Worm (Caenorhabditis elegans) whole organism, L3 larva: ENCODE data around the gene sgk-1.
A peak's percentile ranks its signal among the peaks of the same experiment; 100 is the strongest.

Experiments
- R02D3.7 ChIP-seq: fragments of 150-350 bp; optimal IDR thresholded peaks from 2 replicates; lab custom pipeline; 2014; ENCODE audit warnings: missing biosample characterization, missing genetic modification characterization
- aly-2 ChIP-seq: fragments of 150-350 bp; optimal IDR thresholded peaks from 2 replicates; lab custom pipeline; 2014; ENCODE audit warnings: missing biosample characterization, missing genetic modification characterization
- ama-1 ChIP-seq: fragments of 150-350 bp; optimal IDR thresholded peaks from 2 replicates; lab custom pipeline; 2018
- ceh-16 ChIP-seq: sonication (generic microtip); optimal IDR thresholded peaks from 2 replicates; lab custom pipeline; 2017; ENCODE audit warnings: missing biosample characterization, missing genetic modification characterization
- ceh-28 ChIP-seq: fragments of 150-350 bp; optimal IDR thresholded peaks from 2 replicates; lab custom pipeline; 2014; ENCODE audit warnings: missing biosample characterization, missing genetic modification reagents, missing genetic modification characterization
- ceh-82 ChIP-seq: fragments of 150-350 bp; optimal IDR thresholded peaks from 2 replicates; lab custom pipeline; 2014; ENCODE audit warnings: missing biosample characterization, missing genetic modification characterization
- ceh-9 ChIP-seq: sonication (generic microtip); optimal IDR thresholded peaks from 2 replicates; lab custom pipeline; 2018; ENCODE audit warnings: missing biosample characterization, missing genetic modification characterization
- egl-27 ChIP-seq: sonication (generic microtip); optimal IDR thresholded peaks from 4 replicates; lab custom pipeline; 2017; ENCODE audit warnings: missing biosample characterization, missing genetic modification reagents, missing genetic modification characterization
- egl-5 ChIP-seq: fragments of 150-350 bp; optimal IDR thresholded peaks from 2 replicates; lab custom pipeline; 2017; ENCODE audit warnings: missing biosample characterization, missing genetic modification reagents, missing genetic modification characterization, inconsistent platforms
- elt-1 ChIP-seq: fragments of 150-350 bp; optimal IDR thresholded peaks from 2 replicates; lab custom pipeline; 2014; ENCODE audit warnings: missing biosample characterization, missing genetic modification characterization
- elt-2 ChIP-seq: sonication (generic microtip); optimal IDR thresholded peaks from 2 replicates; lab custom pipeline; 2016; ENCODE audit warnings: missing genetic modification reagents, mild to moderate bottlenecking, missing genetic modification characterization, missing compliant biosample characterization
- elt-3 ChIP-seq, 3 experiments: fragments of 150-350 bp in 1 of 3; sonication (generic microtip) in 2 of 3; optimal IDR thresholded peaks; 2 replicates in 2 of 3; 4 replicates in 1 of 3; lab custom pipeline; 2014 to 2017; ENCODE audit warnings: missing biosample characterization in 3 of 3, missing genetic modification characterization in 3 of 3
- eor-1 ChIP-seq, 2 experiments: fragments of 150-350 bp; optimal IDR thresholded peaks; 2 replicates each; lab custom pipeline; 2014 to 2018; ENCODE audit warnings: missing biosample characterization in 2 of 2, missing genetic modification characterization in 2 of 2
- fkh-10 ChIP-seq: sonication (generic microtip); optimal IDR thresholded peaks from 2 replicates; lab custom pipeline; 2017; ENCODE audit warnings: missing biosample characterization, missing genetic modification reagents, missing genetic modification characterization
- fos-1 ChIP-seq: fragments of 150-350 bp; optimal IDR thresholded peaks from 2 replicates; lab custom pipeline; 2014; ENCODE audit warnings: missing biosample characterization, missing genetic modification characterization
- hmg-11 ChIP-seq: sonication (generic microtip); optimal IDR thresholded peaks from 2 replicates; lab custom pipeline; 2016; ENCODE audit warnings: missing genetic modification characterization, missing compliant biosample characterization
- jun-1 ChIP-seq: fragments of 150-350 bp; optimal IDR thresholded peaks from 2 replicates; lab custom pipeline; 2014; ENCODE audit warnings: missing biosample characterization, missing genetic modification reagents, missing genetic modification characterization
- lin-39 ChIP-seq: fragments of 150-350 bp; optimal IDR thresholded peaks from 2 replicates; lab custom pipeline; 2018; ENCODE audit warnings: missing biosample characterization, missing genetic modification reagents, missing genetic modification characterization
- lsy-12 ChIP-seq: sonication (generic microtip); optimal IDR thresholded peaks from 2 replicates; lab custom pipeline; 2016; ENCODE audit warnings: mild to moderate bottlenecking, missing genetic modification characterization, missing compliant biosample characterization
- mdl-1 ChIP-seq: fragments of 150-350 bp; optimal IDR thresholded peaks from 2 replicates; lab custom pipeline; 2014; ENCODE audit warnings: missing biosample characterization, missing genetic modification characterization
- mml-1 ChIP-seq: fragments of 150-350 bp; sonication (generic microtip); optimal IDR thresholded peaks from 3 replicates; lab custom pipeline; 2014; ENCODE audit warnings: missing biosample characterization, missing genetic modification characterization
- nfya-1 ChIP-seq: sonication (generic microtip); optimal IDR thresholded peaks from 2 replicates; lab custom pipeline; 2017; ENCODE audit warnings: missing genetic modification characterization, mild to moderate bottlenecking, missing compliant biosample characterization, antibody characterized with exemption, moderate library complexity; ENCODE audit not compliant: insufficient read depth
- nhr-11 ChIP-seq: fragments of 150-350 bp; optimal IDR thresholded peaks from 2 replicates; lab custom pipeline; 2014; ENCODE audit warnings: missing biosample characterization, missing genetic modification characterization
- nhr-12 ChIP-seq: fragments of 150-350 bp; optimal IDR thresholded peaks from 2 replicates; lab custom pipeline; 2014; ENCODE audit warnings: missing biosample characterization, missing genetic modification characterization
- nhr-23 ChIP-seq: fragments of 150-350 bp; optimal IDR thresholded peaks from 2 replicates; lab custom pipeline; 2014; ENCODE audit warnings: missing biosample characterization, missing genetic modification reagents, missing genetic modification characterization
- nhr-237 ChIP-seq: fragments of 150-350 bp; optimal IDR thresholded peaks from 2 replicates; lab custom pipeline; 2014; ENCODE audit warnings: missing biosample characterization, missing genetic modification characterization
- nhr-25 ChIP-seq: sonication (generic microtip); optimal IDR thresholded peaks from 2 replicates; lab custom pipeline; 2017; ENCODE audit warnings: missing biosample characterization, missing genetic modification characterization
- nhr-28 ChIP-seq: fragments of 150-350 bp; optimal IDR thresholded peaks from 2 replicates; lab custom pipeline; 2014; ENCODE audit warnings: missing biosample characterization, missing genetic modification characterization
- nhr-43 ChIP-seq: sonication (generic microtip); optimal IDR thresholded peaks from 2 replicates; lab custom pipeline; 2016; ENCODE audit warnings: mild to moderate bottlenecking, missing genetic modification characterization, missing compliant biosample characterization; ENCODE audit not compliant: poor library complexity, severe bottlenecking
- nhr-67 ChIP-seq: fragments of 150-350 bp; optimal IDR thresholded peaks from 2 replicates; lab custom pipeline; 2014; ENCODE audit warnings: missing biosample characterization, missing genetic modification characterization
- nhr-76 ChIP-seq: fragments of 150-350 bp; sonication (generic microtip); optimal IDR thresholded peaks from 5 replicates; lab custom pipeline; 2014; ENCODE audit warnings: missing biosample characterization, missing genetic modification characterization
- nhr-77 ChIP-seq: fragments of 150-350 bp; optimal IDR thresholded peaks from 2 replicates; lab custom pipeline; 2014; ENCODE audit warnings: missing biosample characterization, missing genetic modification characterization
- pha-4 ChIP-seq: fragments of 150-350 bp; optimal IDR thresholded peaks from 2 replicates; lab custom pipeline; 2014; ENCODE audit warnings: missing biosample characterization, missing genetic modification reagents, missing genetic modification characterization
- pqm-1 ChIP-seq: fragments of 150-350 bp; optimal IDR thresholded peaks from 2 replicates; lab custom pipeline; 2017; ENCODE audit warnings: missing biosample characterization, missing genetic modification characterization, inconsistent platforms
- sea-2 ChIP-seq: fragments of 150-350 bp; sonication (generic microtip); optimal IDR thresholded peaks from 4 replicates; lab custom pipeline; 2014; ENCODE audit warnings: missing biosample characterization, missing genetic modification reagents, missing genetic modification characterization
- skn-1 ChIP-seq: fragments of 150-350 bp; optimal IDR thresholded peaks from 2 replicates; lab custom pipeline; 2014; ENCODE audit warnings: missing biosample characterization, missing genetic modification characterization
- snpc-4 ChIP-seq: fragments of 150-350 bp; optimal IDR thresholded peaks from 2 replicates; lab custom pipeline; 2014; ENCODE audit warnings: missing biosample characterization, missing genetic modification characterization
- tbx-2 ChIP-seq: sonication (generic microtip); optimal IDR thresholded peaks from 2 replicates; lab custom pipeline; 2016; ENCODE audit warnings: mild to moderate bottlenecking, missing genetic modification characterization, missing compliant biosample characterization
- unc-39 ChIP-seq: sonication (generic microtip); optimal IDR thresholded peaks from 4 replicates; lab custom pipeline; 2017; ENCODE audit warnings: missing biosample characterization, missing genetic modification characterization
- unc-62 ChIP-seq: fragments of 150-350 bp; sonication (generic microtip); optimal IDR thresholded peaks from 4 replicates; lab custom pipeline; 2014; ENCODE audit warnings: missing biosample characterization, missing genetic modification reagents, missing genetic modification characterization
- ztf-11 ChIP-seq: fragments of 150-350 bp; optimal IDR thresholded peaks from 2 replicates; lab custom pipeline; 2014; ENCODE audit warnings: missing biosample characterization, missing genetic modification characterization

sgk-1 gene

DNA sequence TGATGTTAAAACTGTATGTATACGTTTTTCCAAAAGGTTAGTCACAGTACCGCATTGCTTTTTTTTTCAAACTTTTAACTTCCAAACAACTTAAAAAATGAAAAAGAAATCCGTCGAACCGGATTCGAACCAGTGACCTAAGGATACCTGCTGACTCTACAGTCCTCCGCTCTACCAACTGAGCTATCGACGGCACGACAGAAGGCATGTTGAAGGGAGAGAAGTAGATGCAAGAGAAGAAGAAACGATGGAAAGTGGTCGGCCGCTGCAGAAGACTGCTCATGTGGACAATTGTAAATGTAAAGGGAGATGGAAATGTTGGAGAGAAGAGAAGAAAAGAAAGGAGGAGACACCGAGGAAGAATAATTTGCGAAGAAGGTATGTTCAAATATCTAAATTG is 52.3 kb downstream of the sgk-1 start (continued):
- TF ChIP-seq nhr-43 (peak; percentile 89), eor-1 (tag; optimal IDR thresholded peaks at IDR 0.05; lab: Kevin White, UChicago) (peak in 1 of 2 experiments; percentile 49), ceh-82 (tag; lab: Kevin White, UChicago) (peak; percentile 89)

DNA sequence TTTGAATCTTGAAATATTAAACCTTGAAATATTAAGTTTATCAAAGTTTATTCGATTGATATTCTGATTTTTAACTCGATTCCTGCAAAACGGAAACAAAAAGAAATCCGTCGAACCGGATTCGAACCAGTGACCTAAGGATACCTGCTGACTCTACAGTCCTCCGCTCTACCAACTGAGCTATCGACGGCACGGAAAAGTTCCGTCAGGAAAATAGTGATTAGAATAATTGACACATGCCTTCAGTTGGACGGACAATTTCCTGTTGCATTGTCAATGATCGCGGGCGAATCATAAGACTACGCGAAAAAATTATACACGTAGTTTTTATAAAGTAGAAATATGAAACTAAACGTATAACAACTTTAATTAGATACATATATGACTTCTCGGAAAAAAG is 52.8 kb downstream of the sgk-1 start:
- TF ChIP-seq hmg-11 (tag; lab: Kevin White, UChicago) (no peak), nhr-28 (tag; lab: Kevin White, UChicago) (no peak), mdl-1 (no peak), eor-1 (tag; optimal IDR thresholded peaks at IDR 0.05; lab: Kevin White, UChicago) (no peak), elt-1 (tag; lab: Kevin White, UChicago) (no peak), R02D3.7 (tag; lab: Kevin White, UChicago) (no peak), ztf-11 (tag; lab: Kevin White, UChicago) (no peak)

DNA sequence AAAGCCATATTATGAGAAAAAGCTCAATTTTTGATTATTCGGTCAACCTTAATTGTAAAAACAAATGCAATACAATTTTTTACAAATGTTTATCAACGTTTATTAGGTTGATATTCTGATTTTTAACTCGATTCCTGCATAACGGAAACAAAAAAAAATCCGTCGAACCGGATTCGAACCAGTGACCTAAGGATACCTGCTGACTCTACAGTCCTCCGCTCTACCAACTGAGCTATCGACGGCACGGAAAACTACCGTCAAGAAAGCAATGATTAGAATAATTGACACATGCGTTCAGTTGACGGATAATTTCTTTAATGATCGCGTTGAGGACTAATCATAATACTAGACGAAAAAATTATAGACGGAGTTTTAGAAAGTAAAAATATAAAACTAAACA is 53.3 kb downstream of the sgk-1 start:
- TF ChIP-seq pha-4 (tag; lab: Kevin White, UChicago) (no peak), nhr-12 (no peak), ceh-28 (tag; lab: Kevin White, UChicago) (no peak), pqm-1 (tag; lab: Kevin White, UChicago) (no peak), eor-1 (tag; optimal IDR thresholded peaks at IDR 0.05; lab: Kevin White, UChicago) (no peak), ceh-9 (tag; lab: Kevin White, UChicago) (no peak)

DNA sequence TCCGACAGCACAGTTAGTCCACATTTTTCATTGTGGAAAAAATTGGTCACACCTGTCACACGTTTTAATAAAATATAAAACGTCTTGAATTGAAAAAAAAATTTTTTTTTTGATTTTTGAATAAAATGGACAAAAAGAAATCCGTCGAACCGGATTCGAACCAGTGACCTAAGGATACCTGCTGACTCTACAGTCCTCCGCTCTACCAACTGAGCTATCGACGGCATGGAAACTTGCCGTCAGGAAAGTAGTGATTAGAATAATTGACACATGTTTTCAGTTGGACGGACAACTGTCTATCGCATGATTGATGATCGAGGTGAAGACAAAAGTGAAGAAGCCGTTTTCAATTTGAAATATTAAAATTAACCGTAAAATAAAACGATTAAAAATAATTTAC is 53.8 kb downstream of the sgk-1 start:
- TF ChIP-seq nhr-237 (tag; lab: Kevin White, UChicago) (no peak), nhr-23 (no peak), jun-1 (tag; lab: Kevin White, UChicago) (no peak), ama-1 (lab: Kevin White, UChicago) (no peak), elt-1 (tag; lab: Kevin White, UChicago) (no peak), nhr-28 (tag; lab: Kevin White, UChicago) (no peak), nhr-76 (tag; lab: Kevin White, UChicago) (no peak), sea-2 (GFP tag; lab: Kevin White, UChicago) (no peak), snpc-4 (no peak), unc-39 (tag; lab: Kevin White, UChicago) (no peak), unc-62 (GFP tag; lab: Kevin White, UChicago) (no peak), pqm-1 (tag; lab: Kevin White, UChicago) (no peak), pha-4 (tag; lab: Kevin White, UChicago) (no peak)

DNA sequence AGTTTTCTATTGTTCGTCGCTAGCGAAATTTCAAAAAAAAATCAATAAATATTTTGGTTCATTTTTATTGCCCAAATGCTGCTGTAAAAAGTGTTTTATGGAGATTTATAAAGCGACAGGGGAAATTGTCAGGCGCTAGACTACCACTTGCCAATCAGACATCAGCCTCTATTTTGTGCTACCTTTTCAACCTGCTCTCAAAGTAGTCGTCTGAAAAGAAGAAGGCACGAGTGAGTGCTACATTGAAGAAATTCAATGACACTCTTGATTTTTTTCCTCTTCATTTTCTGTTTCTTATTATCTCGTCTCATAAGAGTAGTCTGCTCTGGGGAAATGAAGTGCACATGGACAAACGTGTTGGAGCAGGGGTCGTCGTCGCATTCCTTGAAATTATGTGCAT is 56.0 kb downstream of the sgk-1 start:
- no peak for TF ChIP-seq unc-39 (tag; lab: Kevin White, UChicago)
- peak; percentile 54 for TF ChIP-seq nfya-1
- TF ChIP-seq unc-62 (GFP tag; lab: Kevin White, UChicago) = no peak
- TF ChIP-seq nhr-67 = no peak
- no peak for TF ChIP-seq fos-1
- peak; percentile 84 for TF ChIP-seq tbx-2
- no peak for TF ChIP-seq ztf-11 (tag; lab: Kevin White, UChicago)
- no peak for TF ChIP-seq nhr-76 (tag; lab: Kevin White, UChicago)
- no peak for TF ChIP-seq nhr-12
- peak; percentile 61 for TF ChIP-seq fkh-10
- TF ChIP-seq nhr-237 (tag; lab: Kevin White, UChicago) = no peak
- no peak for TF ChIP-seq nhr-28 (tag; lab: Kevin White, UChicago)
- peak; percentile 49 for TF ChIP-seq ceh-82 (tag; lab: Kevin White, UChicago)
- peak; percentile 12 for TF ChIP-seq pqm-1 (tag; lab: Kevin White, UChicago)
- TF ChIP-seq lin-39 (tag; lab: Kevin White, UChicago) = peak; percentile 54
- peak; percentile 56 for TF ChIP-seq nhr-23
- peak; percentile 15 for TF ChIP-seq lsy-12
- no peak for TF ChIP-seq elt-3 (tag; optimal IDR thresholded peaks at IDR 0.05; lab: Kevin White, UChicago)
- TF ChIP-seq egl-27 (tag; lab: Kevin White, UChicago) = no peak
- no peak for TF ChIP-seq ceh-16 (tag; lab: Kevin White, UChicago)
- TF ChIP-seq nhr-77 (tag; lab: Kevin White, UChicago) = peak; percentile 39
- no peak for TF ChIP-seq mml-1 (tag; lab: Kevin White, UChicago)
- peak; percentile 74 for TF ChIP-seq pha-4 (tag; lab: Kevin White, UChicago)
- TF ChIP-seq elt-2 (tag; lab: Kevin White, UChicago) = peak; percentile 50
- peak; percentile 95 for TF ChIP-seq ceh-28 (tag; lab: Kevin White, UChicago)
- peak; percentile 43 for TF ChIP-seq nhr-25 (tag; lab: Kevin White, UChicago)
- peak; percentile 77 for TF ChIP-seq hmg-11 (tag; lab: Kevin White, UChicago)
- peak; percentile 50 for TF ChIP-seq nhr-11 (tag; lab: Kevin White, UChicago)
- peak; percentile 81 for TF ChIP-seq jun-1 (tag; lab: Kevin White, UChicago)
- peak; percentile 72 for TF ChIP-seq skn-1
- peak; percentile 20 for TF ChIP-seq egl-5
- no peak for TF ChIP-seq mdl-1
- TF ChIP-seq R02D3.7 (tag; lab: Kevin White, UChicago) = peak; percentile 48
- peak; percentile 44 for TF ChIP-seq nhr-43
- no peak for TF ChIP-seq aly-2 (tag; lab: Kevin White, UChicago)
- peak; percentile 60 for TF ChIP-seq snpc-4
